Fruit fly (Drosophila melanogaster) whole organism, embryonic: ENCODE data around the gene CG32095.
A peak's percentile ranks its signal among the peaks of the same experiment; 100 is the strongest.

Experiments
- C15 ChIP-seq: fragments of 200-800 bp; sonication (Bioruptor generic); IDR thresholded peaks from 3 replicates; pipeline ENCODE4 v1.3.6; 2022; ENCODE audit warnings: missing biosample characterization, missing genetic modification characterization
- CG10462 ChIP-seq: fragments of 200-800 bp; sonication (Bioruptor generic); optimal IDR thresholded peaks from 2 replicates; lab custom pipeline; 2016; ENCODE audit warnings: missing biosample characterization, missing genetic modification characterization
- CG10959 ChIP-seq: fragments of 200-800 bp; sonication (Bioruptor generic); IDR thresholded peaks from 2 replicates; pipeline ENCODE4 v1.3.6; 2022; ENCODE audit warnings: missing biosample characterization, missing genetic modification characterization
- CG12104 ChIP-seq: fragments of 200-800 bp; sonication (Bioruptor generic); optimal IDR thresholded peaks from 3 replicates; lab custom pipeline; 2016; ENCODE audit warnings: missing biosample characterization, missing genetic modification characterization
- CG12659 ChIP-seq: fragments of 200-800 bp; sonication (Bioruptor generic); optimal IDR thresholded peaks from 3 replicates; lab custom pipeline; 2017; ENCODE audit warnings: mild to moderate bottlenecking, missing biosample characterization, missing genetic modification reagents, missing genetic modification characterization
- CG15514 ChIP-seq: fragments of 200-800 bp; sonication (Bioruptor generic); optimal IDR thresholded peaks from 3 replicates; lab custom pipeline; 2017; ENCODE audit warnings: missing biosample characterization, missing genetic modification characterization, mild to moderate bottlenecking, moderate library complexity, missing genetic modification reagents
- CG1647 ChIP-seq: fragments of 200-800 bp; sonication (Bioruptor generic); optimal IDR thresholded peaks from 3 replicates; lab custom pipeline; 2016; ENCODE audit warnings: missing biosample characterization, missing genetic modification characterization
- CG16813 ChIP-seq: fragments of 200-800 bp; sonication (Bioruptor generic); IDR thresholded peaks from 3 replicates; pipeline ENCODE4 v1.3.6; 2022; ENCODE audit warnings: missing biosample characterization, missing genetic modification characterization; ENCODE audit not compliant: partially characterized antibody
- CG17361 ChIP-seq: fragments of 200-800 bp; sonication (Bioruptor generic); IDR thresholded peaks from 3 replicates; pipeline ENCODE4 v1.3.6; 2022; ENCODE audit warnings: missing biosample characterization, missing genetic modification characterization
- CG17829 ChIP-seq: fragments of 200-800 bp; optimal IDR thresholded peaks from 2 replicates; lab custom pipeline; 2019; ENCODE audit warnings: missing biosample characterization, mild to moderate bottlenecking, missing genetic modification characterization, moderate library complexity
- CG32767 ChIP-seq: fragments of 200-800 bp; sonication (Bioruptor generic); IDR thresholded peaks from 2 replicates; pipeline ENCODE4 v1.3.6; 2022; ENCODE audit warnings: missing biosample characterization, missing genetic modification characterization
- CG33557 ChIP-seq: fragments of 200-800 bp; sonication (Bioruptor generic); optimal IDR thresholded peaks from 2 replicates; lab custom pipeline; 2019; ENCODE audit warnings: missing biosample characterization, mild to moderate bottlenecking, missing genetic modification characterization, moderate library complexity
- CG4424 ChIP-seq: fragments of 200-800 bp; sonication (Bioruptor generic); optimal IDR thresholded peaks from 3 replicates; lab custom pipeline; 2016; ENCODE audit warnings: missing biosample characterization, missing genetic modification characterization
- CG6689 ChIP-seq: fragments of 200-800 bp; sonication (Bioruptor generic); IDR thresholded peaks from 2 replicates; pipeline ENCODE4 v1.3.6; 2022; ENCODE audit warnings: missing biosample characterization, missing genetic modification characterization
- CG6791 ChIP-seq: fragments of 200-800 bp; sonication (Bioruptor generic); IDR thresholded peaks from 3 replicates; pipeline ENCODE4 v1.3.6; 2022; ENCODE audit warnings: missing biosample characterization, missing genetic modification characterization; ENCODE audit not compliant: partially characterized antibody
- CG9797 ChIP-seq: fragments of 200-800 bp; sonication (Bioruptor generic); optimal IDR thresholded peaks from 3 replicates; lab custom pipeline; 2018; ENCODE audit warnings: missing biosample characterization, mild to moderate bottlenecking, missing genetic modification characterization
- CG9876 ChIP-seq: fragments of 200-800 bp; sonication (Bioruptor generic); optimal IDR thresholded peaks from 2 replicates; lab custom pipeline; 2016; ENCODE audit warnings: missing biosample characterization, missing genetic modification characterization
- CG9932 ChIP-seq: fragments of 200-800 bp; sonication (Bioruptor generic); IDR thresholded peaks from 2 replicates; pipeline ENCODE4 v1.3.6; 2022; ENCODE audit warnings: missing biosample characterization, missing genetic modification characterization
- CHES-1-like ChIP-seq: fragments of 200-800 bp; sonication (Bioruptor generic); optimal IDR thresholded peaks from 2 replicates; lab custom pipeline; 2016; ENCODE audit warnings: missing biosample characterization, missing genetic modification characterization
- CTCF ChIP-seq: fragments of 200-800 bp; sonication (Bioruptor generic); optimal IDR thresholded peaks from 2 replicates; lab custom pipeline; 2017; ENCODE audit warnings: missing biosample characterization, mild to moderate bottlenecking, missing genetic modification characterization, moderate library complexity
- E2f2 ChIP-seq: fragments of 200-800 bp; sonication (Bioruptor generic); IDR thresholded peaks from 2 replicates; pipeline ENCODE4 v1.3.6; 2022; ENCODE audit warnings: missing biosample characterization, missing genetic modification characterization
- HmgD ChIP-seq: fragments of 200-800 bp; sonication (Bioruptor generic); optimal IDR thresholded peaks from 3 replicates; lab custom pipeline; 2016; ENCODE audit warnings: missing biosample characterization, missing genetic modification characterization
- HmgZ ChIP-seq: fragments of 200-800 bp; sonication (Bioruptor generic); optimal IDR thresholded peaks from 2 replicates; lab custom pipeline; 2018; ENCODE audit warnings: missing biosample characterization, mild to moderate bottlenecking, missing genetic modification characterization
- MESR4 ChIP-seq: fragments of 200-800 bp; sonication (Bioruptor generic); optimal IDR thresholded peaks from 2 replicates; lab custom pipeline; 2018; ENCODE audit warnings: missing biosample characterization, mild to moderate bottlenecking, missing genetic modification characterization, moderate library complexity
- Med ChIP-seq: fragments of 200-800 bp; sonication (Bioruptor generic); peaks from one replicate; lab custom pipeline; 2016; ENCODE audit warnings: missing biosample characterization, missing genetic modification characterization, mild to moderate bottlenecking, inconsistent platforms, moderate library complexity
- NC2β ChIP-seq: fragments of 200-800 bp; sonication (Bioruptor generic); optimal IDR thresholded peaks from 2 replicates; lab custom pipeline; 2016; ENCODE audit warnings: missing biosample characterization, missing genetic modification characterization
- NfI ChIP-seq: fragments of 200-800 bp; sonication (Bioruptor generic); optimal IDR thresholded peaks from 3 replicates; lab custom pipeline; 2018; ENCODE audit warnings: missing biosample characterization, mild to moderate bottlenecking, missing genetic modification characterization, moderate library complexity
- Sin3A ChIP-seq: fragments of >200 bp; optimal IDR thresholded peaks from 2 replicates; lab custom pipeline; 2018
- Sry-δ ChIP-seq: fragments of 200-800 bp; sonication (Bioruptor generic); optimal IDR thresholded peaks from 2 replicates; lab custom pipeline; 2016; ENCODE audit warnings: missing biosample characterization, missing genetic modification characterization
- amos ChIP-seq: fragments of 200-800 bp; sonication (Bioruptor generic); IDR thresholded peaks from 2 replicates; pipeline ENCODE4 v1.3.6; 2022; ENCODE audit warnings: missing biosample characterization, missing genetic modification characterization; ENCODE audit not compliant: partially characterized antibody
- ato ChIP-seq: fragments of 200-800 bp; sonication (Bioruptor generic); IDR thresholded peaks from 2 replicates; pipeline ENCODE4 v1.3.6; 2022; ENCODE audit warnings: missing biosample characterization, missing genetic modification characterization; ENCODE audit not compliant: partially characterized antibody
- bowl ChIP-seq: fragments of 200-800 bp; sonication (Bioruptor generic); IDR thresholded peaks from 2 replicates; pipeline ENCODE4 v1.3.6; 2022; ENCODE audit warnings: missing biosample characterization, missing genetic modification characterization
- bsh ChIP-seq, 2 experiments: fragments of 200-800 bp; sonication (Bioruptor generic); optimal IDR thresholded peaks; 2 replicates each; lab custom pipeline; 2017 to 2018; ENCODE audit warnings: mild to moderate bottlenecking in 2 of 2, missing biosample characterization in 2 of 2, missing genetic modification characterization in 2 of 2, moderate library complexity in 1 of 2
- ci ChIP-seq: fragments of 200-800 bp; sonication (Bioruptor generic); IDR thresholded peaks from 3 replicates; pipeline ENCODE4 v1.3.6; 2022; ENCODE audit warnings: missing biosample characterization, missing genetic modification characterization
- crp ChIP-seq, 2 experiments: fragments of 200-800 bp; sonication (Bioruptor generic); optimal IDR thresholded peaks; 2 replicates in 1 of 2; 3 replicates in 1 of 2; lab custom pipeline; 2017; ENCODE audit warnings: missing biosample characterization in 2 of 2, missing genetic modification characterization in 2 of 2, mild to moderate bottlenecking in 1 of 2, moderate library complexity in 1 of 2
- dm ChIP-seq: fragments of 200-800 bp; sonication (Bioruptor generic); optimal IDR thresholded peaks from 3 replicates; lab custom pipeline; 2016; ENCODE audit warnings: missing biosample characterization, missing genetic modification characterization
- eve ChIP-seq, 2 experiments: fragments of >200 bp; optimal IDR thresholded peaks; 2 replicates each; lab custom pipeline; 2017; ENCODE audit warnings: missing biosample characterization in 2 of 2, missing genetic modification characterization in 2 of 2
- exex ChIP-seq: fragments of 200-800 bp; sonication (Bioruptor generic); optimal IDR thresholded peaks from 4 replicates; lab custom pipeline; 2018; ENCODE audit warnings: missing biosample characterization, mild to moderate bottlenecking, missing genetic modification characterization, moderate library complexity
- fd3F ChIP-seq: fragments of 200-800 bp; sonication (Bioruptor generic); optimal IDR thresholded peaks from 2 replicates; lab custom pipeline; 2018; ENCODE audit warnings: missing biosample characterization, mild to moderate bottlenecking, missing genetic modification characterization, moderate library complexity
- inv ChIP-seq: fragments of 200-800 bp; sonication (Bioruptor generic); IDR thresholded peaks from 2 replicates; pipeline ENCODE4 v1.3.6; 2022; ENCODE audit warnings: missing biosample characterization, missing genetic modification characterization; ENCODE audit not compliant: partially characterized antibody
- mirr ChIP-seq: fragments of 200-800 bp; sonication (Bioruptor generic); optimal IDR thresholded peaks from 3 replicates; lab custom pipeline; 2018; ENCODE audit warnings: missing biosample characterization, mild to moderate bottlenecking, missing genetic modification characterization
- mld ChIP-seq: fragments of 200-800 bp; sonication (Bioruptor generic); IDR thresholded peaks from 3 replicates; pipeline ENCODE4 v1.3.6; 2022; ENCODE audit warnings: missing biosample characterization, missing genetic modification characterization; ENCODE audit not compliant: partially characterized antibody
- nmo ChIP-seq: fragments of 200-800 bp; sonication (Bioruptor generic); optimal IDR thresholded peaks from 2 replicates; lab custom pipeline; 2018; ENCODE audit warnings: missing biosample characterization, mild to moderate bottlenecking, missing genetic modification characterization, moderate library complexity
- pfk ChIP-seq: fragments of 200-800 bp; sonication (Bioruptor generic); optimal IDR thresholded peaks from 2 replicates; lab custom pipeline; 2018; ENCODE audit warnings: missing biosample characterization, mild to moderate bottlenecking, missing genetic modification characterization, moderate library complexity
- prd ChIP-seq, 3 experiments: fragments of >200 bp in 2 of 3; fragments of 200-800 bp in 1 of 3; sonication (Bioruptor generic) in 1 of 3; optimal IDR thresholded peaks in 2 of 3; IDR thresholded peaks in 1 of 3; 2 replicates in 2 of 3; 3 replicates in 1 of 3; pipeline versions ENCODE4 v1.3.6 to Lab custom; 2017 to 2022; ENCODE audit warnings: missing biosample characterization in 1 of 3, missing genetic modification characterization in 1 of 3
- sens ChIP-seq: fragments of 200-800 bp; sonication (Bioruptor generic); peaks from one replicate; lab custom pipeline; 2016; ENCODE audit warnings: missing biosample characterization, missing genetic modification characterization
- sens-2 ChIP-seq: fragments of 200-800 bp; sonication (Bioruptor generic); IDR thresholded peaks from 2 replicates; pipeline ENCODE4 v1.3.6; 2022; ENCODE audit warnings: missing biosample characterization, missing genetic modification characterization
- tgo ChIP-seq: fragments of 200-800 bp; sonication (Bioruptor generic); IDR thresholded peaks from 3 replicates; pipeline ENCODE4 v1.3.6; 2022; ENCODE audit warnings: missing biosample characterization, missing genetic modification characterization
- tna ChIP-seq: fragments of 200-800 bp; sonication (Bioruptor generic); IDR thresholded peaks from 2 replicates; pipeline ENCODE4 v1.3.6; 2022; ENCODE audit warnings: missing biosample characterization, missing genetic modification characterization; ENCODE audit not compliant: partially characterized antibody
- ttk ChIP-seq: fragments of 200-800 bp; sonication (Bioruptor generic); IDR thresholded peaks from 2 replicates; pipeline ENCODE4 v2.1.2; 2022; ENCODE audit warnings: missing biosample characterization, missing genetic modification characterization

CG32095 gene

dm6 chr3L:11815220-11815797 is 10.2 kb downstream of the CG32095 start, which contains the start of gene CG14130 (continued):
- TF ChIP-seq CG32767 (GFP tag; lab: Robert Waterston, UW): no peak
- TF ChIP-seq CG10462 (GFP tag; lab: Kevin White, UChicago): no peak
- TF ChIP-seq tgo (GFP tag; lab: Robert Waterston, UW): no peak
- TF ChIP-seq CHES-1-like (GFP tag; lab: Kevin White, UChicago): no peak
- TF ChIP-seq ato: peak; percentile 91
- TF ChIP-seq CG12104 (GFP tag; lab: Kevin White, UChicago): no peak
- peak; percentile 39 for TF ChIP-seq CG12659 (GFP tag; lab: Kevin White, UChicago)
- peak; percentile 8 for TF ChIP-seq Sin3A
- TF ChIP-seq Med: peak; percentile 75
- TF ChIP-seq CG1647 (GFP tag; lab: Kevin White, UChicago): no peak
- no peak for TF ChIP-seq pfk (GFP tag; lab: Kevin White, UChicago)
- TF ChIP-seq CG6791 (GFP tag; lab: Robert Waterston, UW): peak; percentile 94
- no peak for TF ChIP-seq NC2β
- peak; percentile 81 for TF ChIP-seq sens
- TF ChIP-seq MESR4 (GFP tag; lab: Kevin White, UChicago): peak; percentile 10
- peak; percentile 28 for TF ChIP-seq CTCF (GFP tag; lab: Kevin White, UChicago)
- peak; percentile 4 for TF ChIP-seq CG9797
- peak; percentile 6 for TF ChIP-seq nmo (GFP tag; lab: Kevin White, UChicago)
- TF ChIP-seq ttk: no peak
- no peak for TF ChIP-seq prd (optimal IDR thresholded peaks at IDR 0.05; lab: Kevin White, UChicago)
- TF ChIP-seq prd (GFP tag; IDR thresholded peaks at IDR 0.05; lab: Robert Waterston, UW): no peak
- no peak for TF ChIP-seq ci
- TF ChIP-seq CG9932: no peak; the same call in 1 of the 2 replicates
- TF ChIP-seq bowl (GFP tag; lab: Robert Waterston, UW): no peak
- TF ChIP-seq CG9876 (GFP tag; lab: Kevin White, UChicago): no peak
- no peak for TF ChIP-seq eve (GFP tag; optimal IDR thresholded peaks at IDR 0.05; lab: Kevin White, UChicago)
- no peak for TF ChIP-seq HmgD (GFP tag; lab: Kevin White, UChicago)
- peak; percentile 50 to 95 for TF ChIP-seq crp (GFP tag; optimal IDR thresholded peaks at IDR 0.05; lab: Kevin White, UChicago)
- peak; percentile 52 for TF ChIP-seq CG15514 (GFP tag; lab: Kevin White, UChicago)
- TF ChIP-seq exex (tag; lab: Kevin White, UChicago): no peak
- TF ChIP-seq Sry-δ (GFP tag; lab: Kevin White, UChicago): peak; percentile 91
- no peak for TF ChIP-seq CG17361
- TF ChIP-seq CG17829 (tag; lab: Kevin White, UChicago): no peak
- peak; percentile 91 for TF ChIP-seq amos
- TF ChIP-seq bsh (GFP tag; optimal IDR thresholded peaks at IDR 0.05; lab: Kevin White, UChicago): no peak
- TF ChIP-seq E2f2: peak; percentile 98
- TF ChIP-seq mld: peak; percentile 86
- TF ChIP-seq CG33557: no peak
- TF ChIP-seq inv (GFP tag; lab: Robert Waterston, UW): peak; percentile 79
- no peak for TF ChIP-seq C15 (GFP tag; lab: Robert Waterston, UW)
- peak; percentile 56 for TF ChIP-seq HmgZ (tag; lab: Kevin White, UChicago)
- no peak for TF ChIP-seq fd3F (GFP tag; lab: Kevin White, UChicago)
- no peak for TF ChIP-seq dm (GFP tag; lab: Kevin White, UChicago)
- no peak for TF ChIP-seq CG10959 (GFP tag; lab: Robert Waterston, UW)
- TF ChIP-seq CG4424 (GFP tag; lab: Kevin White, UChicago): no peak
- TF ChIP-seq tna (GFP tag; lab: Robert Waterston, UW): peak; percentile 92
- no peak for TF ChIP-seq NfI (GFP tag; lab: Kevin White, UChicago)
- no peak for TF ChIP-seq CG6689 (GFP tag; lab: Robert Waterston, UW)
- TF ChIP-seq CG16813 (GFP tag; lab: Robert Waterston, UW): peak; percentile 90
- TF ChIP-seq sens-2 (GFP tag; lab: Robert Waterston, UW): no peak
- no peak for TF ChIP-seq mirr (GFP tag; lab: Kevin White, UChicago)
